Worm (Caenorhabditis elegans): ENCODE measurements around the gene mcm-6.

The mcm-6 gene

ce11 chrIII:9752852-9753251 lies 41.3 kb upstream of the mcm-6 start, which contains the start of gene ech-6 (continued):
- TF ChIP-seq ztf-4 (tag; optimal IDR thresholded peaks at IDR 0.05) (no peak), ZK546.5 (tag; optimal IDR thresholded peaks at IDR 0.05) (no peak), nhr-23 (tag; optimal IDR thresholded peaks at IDR 0.05) (no peak), F13H6.1 (tag; optimal IDR thresholded peaks at IDR 0.05) (no peak)

- TF ChIP-seq nhr-25 (tag; optimal IDR thresholded peaks at IDR 0.05) (no peak), crh-2 (tag; optimal IDR thresholded peaks at IDR 0.05) (no peak)
Measured at ce11 chrIII:9757414-9757813, 36.8 kb upstream of the mcm-6 start, which contains the start of gene vps-53. Gene vps-53 (minus strand): TSS chrIII:9757514.

- TF ChIP-seq skn-1 (tag; optimal IDR thresholded peaks at IDR 0.05) (no peak), nhr-25 (tag; optimal IDR thresholded peaks at IDR 0.05) (no peak), nhr-6 (tag; optimal IDR thresholded peaks at IDR 0.05) (no peak), nhr-77 (tag; optimal IDR thresholded peaks at IDR 0.05) (no peak), sma-9 (GFP tag; optimal IDR thresholded peaks at IDR 0.05) (no peak), sma-9 (tag; optimal IDR thresholded peaks at IDR 0.05) (no peak), ceh-82 (tag; optimal IDR thresholded peaks at IDR 0.05) (no peak), ZK546.5 (tag; optimal IDR thresholded peaks at IDR 0.05) (no peak), egl-27 (tag; optimal IDR thresholded peaks at IDR 0.05) (no peak), unc-55 (GFP tag; optimal IDR thresholded peaks at IDR 0.05) (no peak), unc-39 (tag; optimal IDR thresholded peaks at IDR 0.05) (no peak), R02D3.7 (tag; optimal IDR thresholded peaks at IDR 0.05) (no peak), ztf-11 (tag; optimal IDR thresholded peaks at IDR 0.05) (no peak), nhr-12 (tag; optimal IDR thresholded peaks at IDR 0.05) (no peak), mdl-1 (tag; optimal IDR thresholded peaks at IDR 0.05) (no peak), nhr-11 (tag; optimal IDR thresholded peaks at IDR 0.05) (no peak), lsy-2 (tag; optimal IDR thresholded peaks at IDR 0.05) (no peak), fos-1 (tag; optimal IDR thresholded peaks at IDR 0.05) (no peak), ama-1 (optimal IDR thresholded peaks at IDR 0.05) (no peak)
Measured at ce11 chrIII:9758848-9759247, 35.3 kb upstream of the mcm-6 start, which contains the start of gene rmd-1. Gene rmd-1 (plus strand): TSS chrIII:9759094.

- TF ChIP-seq gmeb-1 (tag; optimal IDR thresholded peaks at IDR 0.05): no peak
- TF ChIP-seq mdl-1 (tag; optimal IDR thresholded peaks at IDR 0.05): no peak
- TF ChIP-seq nhr-12 (tag; optimal IDR thresholded peaks at IDR 0.05): no peak
- TF ChIP-seq nhr-11 (tag; optimal IDR thresholded peaks at IDR 0.05): no peak
- TF ChIP-seq sem-4 (tag; optimal IDR thresholded peaks at IDR 0.05): no peak
- no peak for TF ChIP-seq lin-13 (GFP tag; optimal IDR thresholded peaks at IDR 0.05)
- TF ChIP-seq nhr-21 (tag; optimal IDR thresholded peaks at IDR 0.05): no peak
- no peak for TF ChIP-seq ama-1 (optimal IDR thresholded peaks at IDR 0.05)
Measured at ce11 chrIII:9760184-9760583, 34.0 kb upstream of the mcm-6 start.

- TF ChIP-seq zag-1 (tag; optimal IDR thresholded peaks at IDR 0.05) (no peak), peb-1 (tag; optimal IDR thresholded peaks at IDR 0.05) (no peak), ztf-11 (tag; optimal IDR thresholded peaks at IDR 0.05) (no peak), ztf-4 (tag; optimal IDR thresholded peaks at IDR 0.05) (no peak), R02D3.7 (tag; optimal IDR thresholded peaks at IDR 0.05) (no peak), nhr-12 (tag; optimal IDR thresholded peaks at IDR 0.05) (no peak), sma-9 (GFP tag; optimal IDR thresholded peaks at IDR 0.05) (no peak), sma-9 (tag; optimal IDR thresholded peaks at IDR 0.05) (no peak), lsy-2 (tag; optimal IDR thresholded peaks at IDR 0.05) (no peak), nhr-77 (tag; optimal IDR thresholded peaks at IDR 0.05) (no peak), sma-3 (GFP tag; optimal IDR thresholded peaks at IDR 0.05) (no peak), unc-39 (tag; optimal IDR thresholded peaks at IDR 0.05) (no peak), nhr-10 (tag; optimal IDR thresholded peaks at IDR 0.05) (no peak)
Measured at ce11 chrIII:9762093-9762748, 31.9 kb upstream of the mcm-6 start, which contains the start of gene gcc-2. Gene gcc-2 (minus strand): TSS chrIII:9762143.

DNA sequence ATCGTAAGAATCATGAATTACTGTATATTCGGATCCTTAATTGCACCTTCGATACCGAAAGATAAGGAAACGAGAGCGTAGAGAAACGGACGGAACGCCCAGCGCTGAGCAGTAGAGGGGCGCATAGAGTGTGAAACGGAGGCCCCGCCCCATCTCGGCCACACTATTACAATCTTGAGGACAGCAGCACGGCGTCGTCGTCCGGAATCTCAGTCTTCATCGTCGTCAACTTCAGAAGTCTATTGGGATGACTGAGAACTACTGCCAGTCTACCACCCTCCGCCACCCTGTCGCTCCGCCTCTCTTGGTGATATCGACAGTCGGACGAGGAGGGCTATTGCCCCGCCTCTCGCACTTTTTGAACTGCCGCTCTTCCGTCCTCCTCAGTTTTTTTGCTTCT lies 29.4 kb upstream of the mcm-6 start:
- no peak for TF ChIP-seq ztf-4 (tag; optimal IDR thresholded peaks at IDR 0.05)
